Worm (Caenorhabditis elegans): ENCODE measurements around the gene C52B9.10.
A peak's percentile ranks its signal among the peaks of the same experiment; 100 is the strongest.

Gene C52B9.10

ce11 chrX:4246867-4247591, 26.7 kb upstream of the C52B9.10 start, which contains the start of gene F48D6.4:
F48D6.4 (minus strand) TSS chrX:4247212.
- TF ChIP-seq unc-39 (tag; optimal IDR thresholded peaks at IDR 0.05), result no peak
- TF ChIP-seq mls-2 (tag; optimal IDR thresholded peaks at IDR 0.05), result no peak
- TF ChIP-seq hlh-1 (tag; optimal IDR thresholded peaks at IDR 0.05), result peak; percentile 41
- TF ChIP-seq lin-32 (GFP tag; optimal IDR thresholded peaks at IDR 0.05), result no peak

- no peak for TF ChIP-seq lsy-2 (tag; optimal IDR thresholded peaks at IDR 0.05)
- TF ChIP-seq hlh-1 (tag; optimal IDR thresholded peaks at IDR 0.05), result no peak
- no peak for TF ChIP-seq M03D4.4 (tag; optimal IDR thresholded peaks at IDR 0.05)
- no peak for TF ChIP-seq sptf-1 (tag; optimal IDR thresholded peaks at IDR 0.05)
- no peak for TF ChIP-seq lin-13 (tag; optimal IDR thresholded peaks at IDR 0.05)
- TF ChIP-seq lin-32 (GFP tag; optimal IDR thresholded peaks at IDR 0.05), result no peak
- no peak for TF ChIP-seq mep-1 (tag; optimal IDR thresholded peaks at IDR 0.05)
- no peak for TF ChIP-seq elt-3 (tag; optimal IDR thresholded peaks at IDR 0.05)
- TF ChIP-seq zip-8 (tag; optimal IDR thresholded peaks at IDR 0.05), result no peak
- no peak for TF ChIP-seq ham-2 (GFP tag; optimal IDR thresholded peaks at IDR 0.05)
- TF ChIP-seq bed-3 (GFP tag; optimal IDR thresholded peaks at IDR 0.05), result no peak
- TF ChIP-seq unc-62 (GFP tag; optimal IDR thresholded peaks at IDR 0.05), result no peak
- TF ChIP-seq sem-2 (GFP tag; optimal IDR thresholded peaks at IDR 0.05), result no peak
Measured at ce11 chrX:4248417-4248816, 25.3 kb upstream of the C52B9.10 start.

- TF ChIP-seq lin-13 (tag; optimal IDR thresholded peaks at IDR 0.05), result no peak
- no peak for TF ChIP-seq unc-39 (tag; optimal IDR thresholded peaks at IDR 0.05)
Measured at ce11 chrX:4248949-4249348, 24.8 kb upstream of the C52B9.10 start, which contains the start of gene hlh-13. hlh-13 (plus strand) TSS chrX:4249249.

ce11 chrX:4252047-4252446, 21.7 kb upstream of the C52B9.10 start, which contains the start of gene srv-5:
srv-5 (plus strand) TSS chrX:4252347.
- TF ChIP-seq ceh-43 (GFP tag; optimal IDR thresholded peaks at IDR 0.05) (no peak), blmp-1 (tag; optimal IDR thresholded peaks at IDR 0.05) (no peak), sem-2 (GFP tag; optimal IDR thresholded peaks at IDR 0.05) (no peak), snpc-4 (tag; optimal IDR thresholded peaks at IDR 0.05) (no peak), M03D4.4 (tag; optimal IDR thresholded peaks at IDR 0.05) (no peak)

- TF ChIP-seq nhr-28 (tag; optimal IDR thresholded peaks at IDR 0.05) (no peak), bed-3 (GFP tag; optimal IDR thresholded peaks at IDR 0.05) (no peak), drap-1 (GFP tag; optimal IDR thresholded peaks at IDR 0.05) (no peak), blmp-1 (tag; optimal IDR thresholded peaks at IDR 0.05) (no peak), unc-62 (GFP tag; optimal IDR thresholded peaks at IDR 0.05) (no peak), zip-8 (tag; optimal IDR thresholded peaks at IDR 0.05) (no peak), cnd-1 (tag; optimal IDR thresholded peaks at IDR 0.05) (peak; percentile 40), ceh-39 (tag; optimal IDR thresholded peaks at IDR 0.05) (peak; percentile 29), mep-1 (tag; optimal IDR thresholded peaks at IDR 0.05) (no peak), nhr-12 (tag; optimal IDR thresholded peaks at IDR 0.05) (no peak), hlh-1 (tag; optimal IDR thresholded peaks at IDR 0.05) (peak; percentile 21), ham-2 (GFP tag; optimal IDR thresholded peaks at IDR 0.05) (no peak), ceh-43 (GFP tag; optimal IDR thresholded peaks at IDR 0.05) (no peak), sptf-1 (tag; optimal IDR thresholded peaks at IDR 0.05) (no peak), lsy-2 (tag; optimal IDR thresholded peaks at IDR 0.05) (no peak), ces-1 (GFP tag; optimal IDR thresholded peaks at IDR 0.05) (peak; percentile 28), lin-13 (tag; optimal IDR thresholded peaks at IDR 0.05) (peak; percentile 7), mls-2 (tag; optimal IDR thresholded peaks at IDR 0.05) (no peak)
Measured at ce11 chrX:4254782-4255181, 18.9 kb upstream of the C52B9.10 start, which contains the start of gene taf-11.1. taf-11.1 (plus strand) TSS chrX:4255170.

- TF ChIP-seq nhr-76 (tag; optimal IDR thresholded peaks at IDR 0.05), result no peak
- TF ChIP-seq elt-3 (tag; optimal IDR thresholded peaks at IDR 0.05), result no peak
- TF ChIP-seq elt-1 (tag; optimal IDR thresholded peaks at IDR 0.05; ENCODE audit: borderline replicate concordance, insufficient read depth), result no peak
- TF ChIP-seq blmp-1 (tag; optimal IDR thresholded peaks at IDR 0.05), result no peak
- no peak for TF ChIP-seq cnd-1 (tag; optimal IDR thresholded peaks at IDR 0.05)
- no peak for TF ChIP-seq bed-3 (GFP tag; optimal IDR thresholded peaks at IDR 0.05)
- TF ChIP-seq ceh-83 (GFP tag; optimal IDR thresholded peaks at IDR 0.05), result no peak
- no peak for TF ChIP-seq mab-5 (tag; optimal IDR thresholded peaks at IDR 0.05)
- no peak for TF ChIP-seq nhr-2 (tag; optimal IDR thresholded peaks at IDR 0.05)
- no peak for TF ChIP-seq snpc-4 (tag; optimal IDR thresholded peaks at IDR 0.05)
- no peak for TF ChIP-seq nhr-237 (tag; optimal IDR thresholded peaks at IDR 0.05)
Measured at ce11 chrX:4255366-4255765, 18.3 kb upstream of the C52B9.10 start.

Measured in whole organism, mixed stage, embryonic.